Worm (Caenorhabditis elegans): ENCODE results near the gene gpla-1.

gpla-1 gene

DNA sequence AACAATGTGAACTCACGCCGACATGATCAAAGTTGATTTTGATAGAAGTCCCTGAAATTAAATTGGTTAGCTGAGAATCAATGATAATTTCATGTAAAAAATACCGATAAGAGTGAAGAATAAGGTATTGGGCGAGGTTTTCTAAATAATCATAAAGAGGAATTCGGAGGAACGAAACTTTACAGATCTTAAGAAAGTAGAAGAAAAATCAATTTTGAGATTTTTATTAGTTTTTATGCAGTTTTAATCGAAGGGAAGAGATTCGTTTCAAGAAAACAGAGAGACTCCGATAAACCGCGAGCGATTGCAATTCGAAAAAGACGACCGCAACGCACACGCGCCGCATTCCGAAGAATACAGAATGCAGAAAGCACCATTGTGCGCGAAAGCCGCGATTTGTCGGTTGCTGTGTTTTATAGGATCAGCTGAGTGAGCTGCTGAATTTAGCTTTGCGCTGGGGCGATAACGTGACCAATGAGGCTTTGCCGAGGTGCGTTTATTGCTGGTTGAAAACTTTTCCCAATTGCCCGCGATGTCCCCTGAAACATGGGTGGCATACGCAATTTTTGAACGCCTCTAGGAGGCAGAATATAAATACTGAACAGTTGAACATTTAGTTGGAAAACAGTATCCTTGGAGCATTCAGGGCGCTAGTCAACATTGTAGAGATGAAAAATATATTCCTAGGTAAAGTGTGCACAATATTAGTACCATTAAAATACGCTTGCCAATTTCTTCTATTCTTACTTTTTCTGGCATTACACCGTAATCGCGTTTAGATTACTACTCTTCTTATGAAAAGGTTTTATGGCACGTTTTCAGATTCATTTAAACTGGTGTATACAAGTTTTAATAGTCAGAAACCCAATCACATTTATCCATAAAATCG, 42.3 kb upstream of the gpla-1 start, which contains the start of gene snr-4 (continued):
- TF ChIP-seq mes-2 (tag; optimal IDR thresholded peaks at IDR 0.05; ENCODE audit: poor library complexity, severe bottlenecking) (peak; percentile 95), lin-15B (tag; optimal IDR thresholded peaks at IDR 0.05) (peak; percentile 21), snpc-4 (tag; optimal IDR thresholded peaks at IDR 0.05) (peak; percentile 97), F44E2.7 (GFP tag; IDR thresholded peaks at IDR 0.05) (no peak), jun-1 (tag; optimal IDR thresholded peaks at IDR 0.05) (peak; percentile 78), ctbp-1 (GFP tag; IDR thresholded peaks at IDR 0.05) (peak; percentile 89), dmd-9 (GFP tag; IDR thresholded peaks at IDR 0.05) (peak; percentile 86), daf-16 (GFP tag; optimal IDR thresholded peaks at IDR 0.05) (peak; percentile 60 to 88), daf-16 (tag; optimal IDR thresholded peaks at IDR 0.05) (peak; percentile 80), dmd-6 (GFP tag; IDR thresholded peaks at IDR 0.05) (peak; percentile 96), nhr-102 (tag; optimal IDR thresholded peaks at IDR 0.05) (peak; percentile 93), snpc-1.2 (GFP tag; IDR thresholded peaks at IDR 0.05) (peak; percentile 83), R02D3.7 (tag; optimal IDR thresholded peaks at IDR 0.05) (no peak), nhr-48 (tag; optimal IDR thresholded peaks at IDR 0.05) (peak; percentile 84), egl-27 (tag; optimal IDR thresholded peaks at IDR 0.05) (no peak), ztf-7 (tag; optimal IDR thresholded peaks at IDR 0.05) (peak; percentile 72), dmd-8 (GFP tag; IDR thresholded peaks at IDR 0.05) (no peak), ceh-20 (GFP tag; IDR thresholded peaks at IDR 0.05) (peak; percentile 87), F10B5.3 (tag; optimal IDR thresholded peaks at IDR 0.05) (peak; percentile 88), daf-12 (tag; optimal IDR thresholded peaks at IDR 0.05) (no peak), nhr-11 (tag; optimal IDR thresholded peaks at IDR 0.05) (peak; percentile 90), nhr-111 (GFP tag; optimal IDR thresholded peaks at IDR 0.05) (peak; percentile 72), zfp-3 (GFP tag; conservative IDR thresholded peaks at IDR 0.05) (peak; percentile 63; the same call in 1 of the 2 replicates), ztf-11 (tag; optimal IDR thresholded peaks at IDR 0.05) (no peak), zfp-2 (tag; optimal IDR thresholded peaks at IDR 0.05) (peak; percentile 35), F26F4.8 (GFP tag; conservative IDR thresholded peaks at IDR 0.05) (no peak), nhr-6 (tag; optimal IDR thresholded peaks at IDR 0.05) (peak; percentile 98), lir-3 (tag; optimal IDR thresholded peaks at IDR 0.05) (peak; percentile 18), tag-97 (GFP tag; IDR thresholded peaks at IDR 0.05) (no peak; the same call in 1 of the 2 replicates), hlh-30 (tag; optimal IDR thresholded peaks at IDR 0.05; ENCODE audit: insufficient read depth) (peak; percentile 94), nhr-42 (GFP tag; IDR thresholded peaks at IDR 0.05) (peak; percentile 91), fkh-10 (GFP tag; optimal IDR thresholded peaks at IDR 0.05) (peak; percentile 73), zag-1 (tag; optimal IDR thresholded peaks at IDR 0.05) (peak; percentile 50), pha-4 (GFP tag; IDR thresholded peaks at IDR 0.05) (peak; percentile 81), pha-4 (tag; optimal IDR thresholded peaks at IDR 0.05) (no peak), nhr-237 (tag; optimal IDR thresholded peaks at IDR 0.05) (no peak), hlh-11 (tag; optimal IDR thresholded peaks at IDR 0.05) (peak; percentile 96)

DNA sequence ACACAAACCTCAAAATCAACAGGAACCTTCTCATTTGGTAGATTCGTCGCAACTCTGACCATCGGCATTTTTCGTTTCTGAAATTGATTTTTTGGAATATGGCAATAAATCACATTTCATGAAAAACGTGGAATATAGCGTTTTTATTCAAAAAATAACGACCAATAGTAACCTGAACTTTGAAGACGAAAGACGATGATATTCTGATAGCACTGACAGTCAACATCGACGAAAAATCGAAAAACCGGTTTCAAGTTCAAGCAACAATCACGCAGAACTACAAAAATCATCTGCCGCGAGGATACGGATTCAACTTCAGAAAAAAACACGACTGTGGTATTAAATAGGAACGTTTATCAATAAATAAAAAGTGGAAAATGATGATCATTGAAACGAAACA, 40.6 kb upstream of the gpla-1 start, which contains the start of gene mif-2:
Gene mif-2 (minus strand): TSS at position 281 of the 400 bp plus-strand sequence.
- TF ChIP-seq lin-13 (GFP tag; optimal IDR thresholded peaks at IDR 0.05) (no peak), nhr-111 (GFP tag; optimal IDR thresholded peaks at IDR 0.05) (no peak), ZK337.2 (GFP tag; IDR thresholded peaks at IDR 0.05) (no peak), nhr-28 (tag; optimal IDR thresholded peaks at IDR 0.05) (peak; percentile 71), lin-38 (GFP tag; IDR thresholded peaks at IDR 0.05) (0 out of 2 replicates have a peak, but pooled peaks have one; percentile 24), spr-1 (tag; optimal IDR thresholded peaks at IDR 0.05) (no peak), ZK546.5 (tag; optimal IDR thresholded peaks at IDR 0.05) (no peak), ama-1 (optimal IDR thresholded peaks at IDR 0.05) (peak; percentile 15), zag-1 (tag; optimal IDR thresholded peaks at IDR 0.05) (no peak), hlh-30 (tag; optimal IDR thresholded peaks at IDR 0.05; ENCODE audit: insufficient read depth) (peak; percentile 4), madf-5 (GFP tag; IDR thresholded peaks at IDR 0.05) (0 out of 4 replicates have a peak, but pooled peaks of 1 of the 2 experiments have one; percentile 18), mdl-1 (tag; optimal IDR thresholded peaks at IDR 0.05) (peak in 1 of 2 experiments; percentile 33), hlh-11 (tag; optimal IDR thresholded peaks at IDR 0.05) (peak; percentile 39)

Data from whole organism, L4 larva.